Worm (Caenorhabditis elegans): ENCODE results near the gene fbxa-79.

fbxa-79 gene

DNA sequence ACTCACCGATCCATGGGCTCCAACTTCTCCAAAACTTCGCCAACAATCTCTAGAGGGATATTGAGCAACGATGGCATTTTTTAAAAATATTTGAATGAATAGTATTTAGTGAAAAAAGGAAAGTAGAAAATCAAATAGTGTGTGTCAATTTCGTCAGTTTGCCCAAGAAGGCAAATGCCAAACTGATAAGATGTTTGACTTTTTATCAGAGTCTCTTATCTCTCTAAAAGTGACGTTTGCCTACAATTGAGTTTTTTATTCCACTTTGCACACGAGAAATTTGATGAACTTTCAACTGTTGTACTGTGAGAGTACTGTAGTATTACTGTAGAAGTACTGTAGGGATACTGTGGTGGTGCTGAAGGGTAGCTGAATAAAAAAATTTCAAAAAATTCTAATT, 15.5 kb upstream of the fbxa-79 start (continued):
- TF ChIP-seq unc-130 (GFP tag; optimal IDR thresholded peaks at IDR 0.05) (no peak), fkh-10 (GFP tag; optimal IDR thresholded peaks at IDR 0.05) (no peak), zag-1 (tag; optimal IDR thresholded peaks at IDR 0.05) (no peak), nhr-28 (tag; optimal IDR thresholded peaks at IDR 0.05) (peak; percentile 89), skn-1 (tag; optimal IDR thresholded peaks at IDR 0.05) (no peak), dmd-6 (GFP tag; IDR thresholded peaks at IDR 0.05) (peak; percentile 83), nhr-77 (tag; optimal IDR thresholded peaks at IDR 0.05) (peak; percentile 63), D1046.2 (GFP tag; IDR thresholded peaks at IDR 0.05) (no peak), T26A8.4 (GFP tag; IDR thresholded peaks at IDR 0.05) (no peak), daf-8 (GFP tag; IDR thresholded peaks at IDR 0.05) (no peak), ctbp-1 (GFP tag; IDR thresholded peaks at IDR 0.05) (no peak), mep-1 (tag; optimal IDR thresholded peaks at IDR 0.05) (no peak), nhr-10 (tag; optimal IDR thresholded peaks at IDR 0.05) (no peak), unc-62 (GFP tag; optimal IDR thresholded peaks at IDR 0.05 in 1 of 2) (no peak), unc-62 (tag; optimal IDR thresholded peaks at IDR 0.05) (no peak), lin-29 (GFP tag; IDR thresholded peaks at IDR 0.05) (no peak)

DNA sequence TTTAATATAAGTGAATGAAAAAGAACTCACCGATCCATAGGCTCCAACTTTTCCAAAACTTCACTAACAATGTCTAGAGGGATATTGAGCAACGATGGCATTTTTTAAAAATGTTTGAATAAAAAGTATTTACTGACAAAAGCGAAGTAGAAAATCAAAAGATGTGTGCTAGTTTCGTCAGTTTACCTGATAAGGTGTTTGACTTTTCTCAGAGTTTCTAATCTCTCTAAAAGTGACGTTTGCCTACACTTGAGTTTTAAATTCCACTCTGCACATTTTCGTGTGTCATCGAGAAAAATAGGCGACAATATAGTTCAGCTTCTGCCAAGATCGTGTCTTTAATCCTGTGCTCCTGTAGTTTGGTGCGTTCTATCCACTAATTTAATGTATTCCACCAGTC, 13.5 kb upstream of the fbxa-79 start, which contains the start of gene fbxa-15:
Gene fbxa-15 (minus strand): TSS at position 101 of the 400 bp plus-strand sequence.
- TF ChIP-seq mdt-29 (GFP tag; IDR thresholded peaks at IDR 0.05) (no peak), ZK337.2 (GFP tag; IDR thresholded peaks at IDR 0.05) (no peak), ceh-62 (tag; optimal IDR thresholded peaks at IDR 0.05) (no peak), ceh-20 (GFP tag; IDR thresholded peaks at IDR 0.05) (no peak), hlh-11 (tag; optimal IDR thresholded peaks at IDR 0.05) (no peak), gei-8 (GFP tag; optimal IDR thresholded peaks at IDR 0.05) (no peak), sdz-12 (GFP tag; optimal IDR thresholded peaks at IDR 0.05) (no peak), nhr-77 (tag; optimal IDR thresholded peaks at IDR 0.05) (no peak), Y75B8A.6 (GFP tag; IDR thresholded peaks at IDR 0.05) (no peak), lim-7 (GFP tag; IDR thresholded peaks at IDR 0.05) (no peak), zfp-3 (GFP tag; conservative IDR thresholded peaks at IDR 0.05) (no peak)

DNA sequence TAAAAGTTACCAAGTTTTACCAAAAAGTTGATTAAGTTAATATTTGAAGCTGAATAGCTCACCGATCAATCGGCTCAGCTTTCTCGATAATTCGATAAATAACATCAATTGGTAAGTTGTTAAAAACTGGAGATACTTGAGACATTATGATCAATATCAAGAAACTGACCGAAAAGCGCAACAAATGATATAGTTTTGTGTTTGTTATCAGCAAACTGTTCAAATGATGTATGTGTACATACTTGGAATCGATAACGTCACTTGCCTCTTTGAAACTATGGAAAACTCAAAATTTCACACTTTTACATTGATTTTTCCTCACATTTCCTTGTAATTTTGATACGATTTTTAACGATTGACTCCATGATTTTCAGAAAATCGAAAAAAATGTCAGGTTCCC, 6.9 kb upstream of the fbxa-79 start, which contains the start of the genes fbxa-80 and fbxa-19:
Gene fbxa-80 (minus strand): TSS at position 173 of the 400 bp plus-strand sequence.
Gene fbxa-19 (plus strand): TSS at position 364 of the 400 bp plus-strand sequence.
- TF ChIP-seq ztf-7 (tag; optimal IDR thresholded peaks at IDR 0.05) (no peak), lir-3 (tag; optimal IDR thresholded peaks at IDR 0.05) (no peak), nhr-28 (tag; optimal IDR thresholded peaks at IDR 0.05) (peak; percentile 77), nhr-11 (tag; optimal IDR thresholded peaks at IDR 0.05) (no peak), arid-1 (GFP tag; conservative IDR thresholded peaks at IDR 0.05) (no peak), saeg-2 (GFP tag; IDR thresholded peaks at IDR 0.05) (no peak), daf-19 (GFP tag; conservative IDR thresholded peaks at IDR 0.05) (no peak), tra-1 (GFP tag; IDR thresholded peaks at IDR 0.05) (no peak), lin-38 (GFP tag; IDR thresholded peaks at IDR 0.05) (no peak), unc-39 (tag; optimal IDR thresholded peaks at IDR 0.05) (no peak), pqm-1 (tag; optimal IDR thresholded peaks at IDR 0.05) (peak; percentile 80), dmd-6 (GFP tag; IDR thresholded peaks at IDR 0.05) (peak; percentile 46), mxl-2 (GFP tag; conservative IDR thresholded peaks at IDR 0.05) (no peak), daf-8 (GFP tag; IDR thresholded peaks at IDR 0.05) (no peak), mep-1 (tag; optimal IDR thresholded peaks at IDR 0.05) (no peak), hlh-11 (tag; optimal IDR thresholded peaks at IDR 0.05) (peak; percentile 20), spr-3 (GFP tag; optimal IDR thresholded peaks at IDR 0.05) (no peak), daf-16 (GFP tag; optimal IDR thresholded peaks at IDR 0.05) (no peak), daf-16 (tag; optimal IDR thresholded peaks at IDR 0.05) (peak; percentile 56), Y105C5A.15 (GFP tag; IDR thresholded peaks at IDR 0.05) (no peak), lsy-2 (tag; optimal IDR thresholded peaks at IDR 0.05) (no peak), hmg-1.1 (GFP tag; IDR thresholded peaks at IDR 0.05) (no peak)
